Fruit fly (Drosophila melanogaster): ENCODE measurements around the gene CG4022.
A peak's percentile ranks its signal among the peaks of the same experiment; 100 is the strongest.

CG4022 gene

dm6 chr3L:9420054-9420818, 9.6 kb upstream of the CG4022 start (continued):
- TF ChIP-seq dan (GFP tag; IDR thresholded peaks at IDR 0.05) (no peak), CG3847 (GFP tag; IDR thresholded peaks at IDR 0.05) (peak; percentile 12; the same call in 1 of the 2 replicates), Oli (tag; optimal IDR thresholded peaks at IDR 0.05) (peak; percentile 62), Hr3 (GFP tag; optimal IDR thresholded peaks at IDR 0.05) (peak; percentile 11), sqz (GFP tag; optimal IDR thresholded peaks at IDR 0.05) (no peak), CG18619 (GFP tag; optimal IDR thresholded peaks at IDR 0.05) (peak; percentile 23), Awh (GFP tag; IDR thresholded peaks at IDR 0.05) (peak; percentile 68), Eip74EF (GFP tag; optimal IDR thresholded peaks at IDR 0.05) (peak in 1 of 2 experiments; percentile 53), CG4424 (GFP tag; optimal IDR thresholded peaks at IDR 0.05) (peak; percentile 51), CG2712 (tag; optimal IDR thresholded peaks at IDR 0.05) (peak; percentile 57), ERR (GFP tag; optimal IDR thresholded peaks at IDR 0.05) (no peak), nau (GFP tag; optimal IDR thresholded peaks at IDR 0.05) (peak; percentile 59), CG3407 (GFP tag; optimal IDR thresholded peaks at IDR 0.05) (peak; percentile 14), Hr78 (GFP tag; optimal IDR thresholded peaks at IDR 0.05) (peak in 1 of 2 experiments; percentile 32), Chrac-16 (GFP tag; optimal IDR thresholded peaks at IDR 0.05) (peak; percentile 17), fd3F (GFP tag; optimal IDR thresholded peaks at IDR 0.05) (peak; percentile 21), CG4360 (GFP tag; IDR thresholded peaks at IDR 0.05) (0 out of 2 replicates have a peak, but pooled peaks have one; percentile 13), CG43689 (GFP tag; IDR thresholded peaks at IDR 0.05) (peak; percentile 53; the same call in 1 of the 2 replicates), Sry-δ (GFP tag; optimal IDR thresholded peaks at IDR 0.05) (no peak), CG18599 (GFP tag; optimal IDR thresholded peaks at IDR 0.05) (peak; percentile 38), Dref (GFP tag; IDR thresholded peaks at IDR 0.05) (no peak), vnd (GFP tag; IDR thresholded peaks at IDR 0.05; ENCODE audit: partially characterized antibody) (no peak), corto (GFP tag; optimal IDR thresholded peaks at IDR 0.05) (peak; percentile 82), Taf1 (GFP tag; IDR thresholded peaks at IDR 0.05) (no peak), HmgZ (tag; optimal IDR thresholded peaks at IDR 0.05) (no peak), sisA (GFP tag; IDR thresholded peaks at IDR 0.05) (peak; percentile 53; the same call in 1 of the 2 replicates), ATbp (GFP tag; optimal IDR thresholded peaks at IDR 0.05) (peak; percentile 64), Rfx (GFP tag; IDR thresholded peaks at IDR 0.05) (peak; percentile 51; the same call in 1 of the 2 replicates), CG7987 (GFP tag; optimal IDR thresholded peaks at IDR 0.05) (no peak), pum (GFP tag; optimal IDR thresholded peaks at IDR 0.05) (peak; percentile 12), CrebB (tag; optimal IDR thresholded peaks at IDR 0.05) (peak; percentile 25), nerfin-1 (tag; optimal IDR thresholded peaks at IDR 0.05) (peak; percentile 5), CG2678 (tag; optimal IDR thresholded peaks at IDR 0.05) (peak; percentile 66), en (GFP tag; optimal IDR thresholded peaks at IDR 0.05) (peak; percentile 3), dpn (GFP tag; optimal IDR thresholded peaks at IDR 0.05) (peak in 1 of 2 experiments; percentile 47), CG13296 (GFP tag; optimal IDR thresholded peaks at IDR 0.05) (peak; percentile 26), lab (GFP tag; optimal IDR thresholded peaks at IDR 0.05) (peak; percentile 68), CG10366 (GFP tag; IDR thresholded peaks at IDR 0.05) (peak; percentile 40), pfk (GFP tag; optimal IDR thresholded peaks at IDR 0.05) (no peak), slou (GFP tag; optimal IDR thresholded peaks at IDR 0.05) (no peak), wor (GFP tag; IDR thresholded peaks at IDR 0.05) (peak; percentile 38; the same call in 1 of the 2 replicates), Atf6 (GFP tag; IDR thresholded peaks at IDR 0.05) (peak; percentile 69), CG6765 (GFP tag; optimal IDR thresholded peaks at IDR 0.05) (no peak), CG13424 (tag; optimal IDR thresholded peaks at IDR 0.05) (peak; percentile 54), tgo (GFP tag; IDR thresholded peaks at IDR 0.05) (peak; percentile 40; the same call in 2 of the 3 replicates), run (tag; optimal IDR thresholded peaks at IDR 0.05) (peak; percentile 51), scrt (GFP tag; optimal IDR thresholded peaks at IDR 0.05) (peak; percentile 4), CG11695 (GFP tag; IDR thresholded peaks at IDR 0.05) (peak; percentile 74; the same call in 2 of the 3 replicates)

All from whole organism, embryonic.